Fruit fly (Drosophila melanogaster) whole organism, embryonic: ENCODE results near the gene CG9919.

Source experiments
- CG12659 ChIP-seq: fragments of 200-800 bp; sonication (Bioruptor generic); optimal IDR thresholded peaks from 3 replicates; lab custom pipeline; 2017; ENCODE audit warnings: mild to moderate bottlenecking, missing biosample characterization, missing genetic modification reagents, missing genetic modification characterization
- CG7839 ChIP-seq: fragments of 200-800 bp; sonication (Bioruptor generic); optimal IDR thresholded peaks from 3 replicates; lab custom pipeline; 2018; ENCODE audit warnings: missing biosample characterization, mild to moderate bottlenecking, missing genetic modification characterization, moderate library complexity
- Neu2 ChIP-seq: fragments of 200-800 bp; sonication (Bioruptor generic); optimal IDR thresholded peaks from 3 replicates; lab custom pipeline; 2016; ENCODE audit warnings: missing biosample characterization, missing genetic modification characterization, borderline replicate concordance
- TFAM ChIP-seq: fragments of 200-800 bp; sonication (Bioruptor generic); optimal IDR thresholded peaks from 2 replicates; lab custom pipeline; 2017; ENCODE audit warnings: missing biosample characterization, missing genetic modification characterization, inconsistent platforms
- bcd ChIP-seq: fragments of 200-800 bp; sonication (Bioruptor generic); optimal IDR thresholded peaks from 2 replicates; lab custom pipeline; 2017; ENCODE audit warnings: missing biosample characterization, mild to moderate bottlenecking, missing genetic modification characterization

DNA sequence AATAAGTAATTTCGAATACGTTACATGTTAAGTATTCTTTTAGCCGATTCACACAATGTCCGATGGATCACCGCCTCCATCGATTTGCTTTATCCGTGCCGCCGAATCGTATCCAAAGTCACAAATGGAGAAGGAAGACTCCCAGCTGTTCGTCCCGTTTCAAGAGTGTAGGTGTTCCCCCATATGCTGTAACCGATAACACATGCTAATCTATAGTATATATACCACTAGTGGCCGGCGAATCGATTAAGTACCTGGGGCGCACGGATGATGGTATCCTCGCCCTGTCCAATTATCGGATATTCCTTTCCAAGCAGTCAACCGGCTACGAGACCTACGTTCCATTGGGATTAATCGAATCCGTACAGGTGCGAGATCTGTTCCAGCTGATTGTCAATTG is 32.9 kb downstream of the CG9919 start, which contains the start of gene ERp44:
- TF ChIP-seq bcd (GFP tag; lab: Kevin White, UChicago) (no peak), CG7839 (no peak), CG12659 (GFP tag; lab: Kevin White, UChicago) (no peak), Neu2 (GFP tag; lab: Kevin White, UChicago) (no peak), TFAM (GFP tag; lab: Kevin White, UChicago) (no peak)
